Worm (Caenorhabditis elegans): ENCODE measurements around the gene shn-1.
A peak's percentile ranks its signal among the peaks of the same experiment; 100 is the strongest.

Gene shn-1

DNA sequence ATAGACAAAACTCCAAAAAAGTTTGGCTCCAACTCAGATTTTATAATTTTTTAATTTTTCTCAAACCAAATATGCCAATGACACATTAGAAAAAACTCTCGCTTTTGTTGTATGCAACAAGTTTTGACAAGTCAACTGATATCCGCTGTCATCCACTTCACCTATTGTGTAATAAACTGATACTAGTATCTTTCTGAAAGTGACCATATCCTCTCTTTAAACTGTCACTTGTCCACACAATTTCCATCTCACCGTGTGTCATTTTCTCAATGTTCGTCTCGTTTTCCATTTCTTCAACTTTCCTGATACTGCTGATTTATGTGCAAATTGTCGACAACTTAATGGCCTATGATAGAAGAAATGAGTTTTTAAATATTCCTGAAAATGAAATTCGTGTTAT lies 7.7 kb downstream of the shn-1 start, which contains the start of the genes C33B4.5 and C33B4.4:
C33B4.5 (plus strand) TSS at position 270 of the 400 bp plus-strand sequence.
C33B4.4 (minus strand) TSS at position 385 of the 400 bp plus-strand sequence.
- no peak for TF ChIP-seq ztf-22 (GFP tag; optimal IDR thresholded peaks at IDR 0.05)
- no peak for TF ChIP-seq ztf-26 (tag; optimal IDR thresholded peaks at IDR 0.05)
- no peak for TF ChIP-seq Y56A3A.18 (GFP tag; IDR thresholded peaks at IDR 0.05)
- TF ChIP-seq zim-3 (tag; optimal IDR thresholded peaks at IDR 0.05): no peak
- no peak for TF ChIP-seq F49E8.2 (tag; optimal IDR thresholded peaks at IDR 0.05; ENCODE audit: insufficient read depth)
- TF ChIP-seq ztf-3 (GFP tag; optimal IDR thresholded peaks at IDR 0.05): no peak
- TF ChIP-seq tbx-9 (tag; optimal IDR thresholded peaks at IDR 0.05; ENCODE audit: borderline replicate concordance): no peak
- no peak for TF ChIP-seq ceh-91 (GFP tag; IDR thresholded peaks at IDR 0.05)
- TF ChIP-seq hmg-20 (GFP tag; IDR thresholded peaks at IDR 0.05): no peak
- TF ChIP-seq K12H6.12 (tag; optimal IDR thresholded peaks at IDR 0.05): no peak
- TF ChIP-seq Y53F4B.3 (GFP tag; IDR thresholded peaks at IDR 0.05): no peak
- no peak for TF ChIP-seq ama-1 (optimal IDR thresholded peaks at IDR 0.05)
- no peak for TF ChIP-seq ama-1 (GFP tag; optimal IDR thresholded peaks at IDR 0.05)
- TF ChIP-seq T07F8.4 (tag; optimal IDR thresholded peaks at IDR 0.05): no peak
- TF ChIP-seq nhr-80 (tag; optimal IDR thresholded peaks at IDR 0.05): no peak

ce11 chrII:11377700-11378099 lies 13.1 kb downstream of the shn-1 start:
- no peak for TF ChIP-seq dox-1 (GFP tag; IDR thresholded peaks at IDR 0.05)
- TF ChIP-seq efl-1 (GFP tag; optimal IDR thresholded peaks at IDR 0.05): no peak
- no peak for TF ChIP-seq F57C9.4 (tag; optimal IDR thresholded peaks at IDR 0.05)
- TF ChIP-seq K11D2.4 (GFP tag; IDR thresholded peaks at IDR 0.05): no peak
- no peak for TF ChIP-seq chd-7 (tag; optimal IDR thresholded peaks at IDR 0.05)
- TF ChIP-seq tbp1 (GFP tag; optimal IDR thresholded peaks at IDR 0.05): no peak
- TF ChIP-seq mel-28 (tag; optimal IDR thresholded peaks at IDR 0.05; ENCODE audit: borderline replicate concordance): no peak
- no peak for TF ChIP-seq lin-54 (GFP tag; optimal IDR thresholded peaks at IDR 0.05)
- TF ChIP-seq F55B11.4 (tag; optimal IDR thresholded peaks at IDR 0.05; ENCODE audit: borderline replicate concordance, insufficient read depth): no peak
- TF ChIP-seq ceh-79 (tag; optimal IDR thresholded peaks at IDR 0.05): no peak

DNA sequence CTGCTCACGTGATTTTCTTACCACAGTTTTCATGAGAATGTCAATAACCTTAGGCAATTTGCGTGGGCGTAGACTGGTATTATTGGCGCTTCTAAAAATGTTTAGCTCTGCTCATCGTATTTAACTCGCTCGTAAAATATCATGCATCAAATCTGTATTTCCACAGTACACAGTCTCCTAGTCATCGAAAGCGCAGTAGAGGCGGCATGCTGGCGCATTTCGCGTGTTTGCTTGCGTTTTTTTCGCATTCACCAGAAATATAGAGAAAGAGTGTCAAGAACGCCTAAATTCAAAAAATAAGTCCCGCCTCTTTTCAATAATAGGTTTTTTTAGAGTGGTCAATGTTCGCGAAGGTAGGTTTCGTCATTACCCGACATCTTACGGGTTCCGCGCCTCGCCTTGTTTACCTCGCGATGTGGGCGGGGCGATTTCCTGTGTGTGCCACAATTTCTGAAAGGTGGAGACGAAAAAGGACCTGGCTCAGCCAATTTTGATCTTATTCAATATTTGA lies 14.1 kb downstream of the shn-1 start:
- TF ChIP-seq F10E7.11 (tag; optimal IDR thresholded peaks at IDR 0.05) (no peak), Y53G8AR.9 (GFP tag; conservative IDR thresholded peaks at IDR 0.05) (peak; percentile 80), egl-44 (GFP tag; IDR thresholded peaks at IDR 0.05) (no peak; the same call in 1 of the 2 replicates), F52B5.7 (tag; optimal IDR thresholded peaks at IDR 0.05) (peak; percentile 88), F23B12.7 (tag; optimal IDR thresholded peaks at IDR 0.05; ENCODE audit: insufficient read depth) (peak; percentile 31), F55B11.4 (tag; optimal IDR thresholded peaks at IDR 0.05; ENCODE audit: borderline replicate concordance, insufficient read depth) (no peak), let-526 (GFP tag; IDR thresholded peaks at IDR 0.05) (0 out of 2 replicates have a peak, but pooled peaks have one; percentile 39), snpc-3.4 (tag; optimal IDR thresholded peaks at IDR 0.05) (peak; percentile 88), lin-26 (GFP tag; IDR thresholded peaks at IDR 0.05) (peak; percentile 92), madf-8 (GFP tag; conservative IDR thresholded peaks at IDR 0.05) (peak; percentile 75), attf-6 (GFP tag; IDR thresholded peaks at IDR 0.05) (peak; percentile 98), hlh-26 (GFP tag; conservative IDR thresholded peaks at IDR 0.05) (no peak), nhr-80 (tag; optimal IDR thresholded peaks at IDR 0.05) (peak; percentile 44), nfyb-1 (GFP tag; IDR thresholded peaks at IDR 0.05) (peak; percentile 90), nfya-2 (GFP tag; IDR thresholded peaks at IDR 0.05) (no peak), B0019.2 (GFP tag; conservative IDR thresholded peaks at IDR 0.05) (peak; percentile 81), madf-10 (tag; optimal IDR thresholded peaks at IDR 0.05) (no peak), ztf-6 (GFP tag; IDR thresholded peaks at IDR 0.05) (no peak), rec-8 (tag; optimal IDR thresholded peaks at IDR 0.05) (peak; percentile 46 to 81), ets-4 (GFP tag; optimal IDR thresholded peaks at IDR 0.05) (no peak), mcd-1 (GFP tag; IDR thresholded peaks at IDR 0.05) (peak; percentile 86), chd-7 (tag; optimal IDR thresholded peaks at IDR 0.05) (peak; percentile 84), lin-54 (GFP tag; optimal IDR thresholded peaks at IDR 0.05) (peak; percentile 89), hmg-1.2 (GFP tag; IDR thresholded peaks at IDR 0.05) (peak; percentile 85), lin-35 (GFP tag; optimal IDR thresholded peaks at IDR 0.05) (peak in 1 of 3 experiments; percentile 51)

Data from whole organism, young adult.